Worm (Caenorhabditis elegans): ENCODE measurements around the gene Y55B1BL.2.

The Y55B1BL.2 gene

DNA sequence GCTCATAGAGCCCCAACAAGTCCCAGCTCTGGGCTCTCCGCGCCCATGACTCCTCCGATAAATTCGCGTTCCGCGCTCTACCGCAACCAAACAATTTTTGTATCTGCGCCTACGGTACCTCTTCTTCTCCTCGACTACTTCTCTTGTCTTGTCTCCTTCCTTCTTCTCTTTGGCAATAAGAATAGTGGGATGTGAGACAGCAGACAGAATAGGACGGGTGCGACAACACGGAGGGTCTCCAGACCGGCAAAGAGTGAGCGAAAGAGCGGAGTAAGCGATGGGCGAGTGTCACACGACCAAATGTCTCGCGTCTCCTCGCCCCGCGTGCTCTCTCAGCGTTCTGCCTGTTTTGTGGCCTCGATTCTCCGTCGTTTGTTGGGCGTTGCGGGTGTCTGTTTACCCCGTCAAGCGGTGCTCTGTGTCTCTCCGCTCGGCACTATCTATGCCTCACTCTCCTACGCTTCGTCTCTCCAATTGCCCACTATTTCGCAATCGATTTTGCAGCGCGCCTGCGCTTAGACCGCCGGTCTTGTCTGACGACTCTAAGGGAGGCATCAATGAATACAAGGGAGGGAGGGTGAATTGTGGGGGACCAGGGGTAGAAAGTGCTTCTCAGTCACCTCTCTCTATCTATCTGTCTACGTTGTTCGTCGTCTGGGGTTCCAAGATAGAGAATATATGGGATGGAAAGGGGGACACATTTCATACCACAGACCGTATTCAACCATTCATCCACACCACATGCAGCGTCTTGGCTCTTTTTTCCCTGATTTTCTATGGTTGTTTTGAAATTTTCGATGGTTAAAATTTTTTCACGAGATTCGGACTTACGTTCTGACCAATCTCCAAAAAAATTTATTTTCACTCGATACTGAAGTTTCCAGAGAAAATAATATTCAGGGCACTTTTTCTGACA is 47.8 kb upstream of the Y55B1BL.2 start, which contains the start of gene gei-4 (continued):
- no peak for TF ChIP-seq daf-8 (GFP tag; IDR thresholded peaks at IDR 0.05)
- TF ChIP-seq lsy-2 (tag; optimal IDR thresholded peaks at IDR 0.05), result peak; percentile 17 to 69
- TF ChIP-seq Y48G9A.11 (GFP tag; IDR thresholded peaks at IDR 0.05), result no peak
- peak; percentile 79 for TF ChIP-seq dve-1 (tag; optimal IDR thresholded peaks at IDR 0.05; ENCODE audit: insufficient read depth)
- peak; percentile 66 for TF ChIP-seq jun-1 (tag; optimal IDR thresholded peaks at IDR 0.05)
- TF ChIP-seq php-3 (GFP tag; IDR thresholded peaks at IDR 0.05), result peak; percentile 49; the same call in 1 of the 2 replicates
- peak; percentile 61 for TF ChIP-seq mxl-3 (GFP tag; optimal IDR thresholded peaks at IDR 0.05)
- 0 out of 2 replicates have a peak, but pooled peaks have one; percentile 24 for TF ChIP-seq F44E2.7 (GFP tag; IDR thresholded peaks at IDR 0.05)
- TF ChIP-seq zfp-3 (GFP tag; conservative IDR thresholded peaks at IDR 0.05), result no peak
- TF ChIP-seq F37D6.2 (tag; optimal IDR thresholded peaks at IDR 0.05), result peak; percentile 70
- TF ChIP-seq dpl-1 (GFP tag; optimal IDR thresholded peaks at IDR 0.05), result peak; percentile 53
- no peak for TF ChIP-seq Y75B8A.6 (GFP tag; IDR thresholded peaks at IDR 0.05)
- TF ChIP-seq rbr-2 (tag; optimal IDR thresholded peaks at IDR 0.05), result peak; percentile 91
- no peak for TF ChIP-seq pqm-1 (tag; optimal IDR thresholded peaks at IDR 0.05)
- TF ChIP-seq aly-2 (tag; optimal IDR thresholded peaks at IDR 0.05), result no peak
- TF ChIP-seq madf-9 (GFP tag; conservative IDR thresholded peaks at IDR 0.05), result no peak
- peak; percentile 80 for TF ChIP-seq nhr-102 (tag; optimal IDR thresholded peaks at IDR 0.05)
- TF ChIP-seq lin-29 (GFP tag; IDR thresholded peaks at IDR 0.05), result no peak
- TF ChIP-seq lir-3 (tag; optimal IDR thresholded peaks at IDR 0.05), result no peak
- TF ChIP-seq ztf-7 (tag; optimal IDR thresholded peaks at IDR 0.05), result peak; percentile 18
- TF ChIP-seq attf-4 (tag; optimal IDR thresholded peaks at IDR 0.05), result no peak
- TF ChIP-seq F10B5.3 (tag; optimal IDR thresholded peaks at IDR 0.05), result peak; percentile 58
- TF ChIP-seq daf-12 (tag; optimal IDR thresholded peaks at IDR 0.05), result no peak
- TF ChIP-seq ces-1 (GFP tag; optimal IDR thresholded peaks at IDR 0.05), result no peak
- no peak for TF ChIP-seq madf-5 (GFP tag; IDR thresholded peaks at IDR 0.05)
- TF ChIP-seq daf-16 (GFP tag; optimal IDR thresholded peaks at IDR 0.05), result peak; percentile 55 to 80
- peak; percentile 88 for TF ChIP-seq daf-16 (tag; optimal IDR thresholded peaks at IDR 0.05)
- no peak; the same call in 1 of the 2 replicates for TF ChIP-seq arid-1 (GFP tag; conservative IDR thresholded peaks at IDR 0.05)
- peak; percentile 62 to 86 for TF ChIP-seq mdl-1 (tag; optimal IDR thresholded peaks at IDR 0.05)
- TF ChIP-seq fkh-10 (GFP tag; optimal IDR thresholded peaks at IDR 0.05), result peak; percentile 93
- peak; percentile 92 for TF ChIP-seq ceh-28 (tag; optimal IDR thresholded peaks at IDR 0.05)

DNA sequence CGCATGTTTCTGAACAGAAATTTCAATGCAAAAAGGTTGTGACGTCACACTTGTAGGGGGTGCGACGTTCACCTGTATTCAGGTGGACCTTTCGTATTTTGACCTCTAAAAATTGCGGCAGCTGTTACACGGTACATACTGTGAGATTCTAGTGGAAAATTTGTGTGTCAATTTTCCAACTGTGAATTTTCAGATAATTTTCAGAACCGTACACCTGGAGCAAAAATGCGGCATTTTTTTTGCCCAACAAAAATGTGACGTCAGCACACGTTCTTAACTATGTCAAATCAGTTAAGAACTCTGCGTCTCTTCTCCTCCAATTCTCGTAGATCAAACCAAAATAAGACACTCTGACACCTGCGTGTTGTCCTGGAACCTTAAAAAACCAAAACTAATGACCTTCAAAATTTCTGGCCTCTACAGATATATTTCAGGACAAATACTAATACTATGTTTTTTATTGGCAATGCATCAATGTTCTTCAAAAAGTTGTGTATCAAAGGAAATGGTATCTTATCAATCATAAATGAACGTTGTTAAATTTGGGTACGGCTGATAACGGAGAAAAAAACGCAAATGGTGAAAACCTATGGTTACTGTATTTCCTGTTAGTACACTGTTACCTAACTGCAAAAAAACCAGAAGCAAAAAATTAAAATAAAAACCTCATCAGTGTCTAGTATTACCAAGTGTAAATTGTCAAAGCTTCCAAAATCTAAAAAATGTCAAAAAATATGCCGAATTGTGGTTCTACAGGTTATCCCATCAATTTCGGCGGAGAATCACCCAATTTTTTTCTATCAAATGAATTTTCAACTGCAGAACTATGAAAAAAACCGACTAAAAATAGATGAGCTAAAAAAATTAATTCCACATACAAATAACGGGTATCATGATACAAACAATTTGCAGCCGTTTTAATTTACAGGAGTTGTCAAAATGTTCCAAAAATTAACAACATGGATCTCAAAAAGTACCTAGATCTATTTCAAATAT is 45.4 kb upstream of the Y55B1BL.2 start:
- TF ChIP-seq php-3 (GFP tag; IDR thresholded peaks at IDR 0.05), result peak; percentile 52; the same call in 1 of the 2 replicates
- peak; percentile 54 for TF ChIP-seq dve-1 (tag; optimal IDR thresholded peaks at IDR 0.05; ENCODE audit: insufficient read depth)
- peak; percentile 12 for TF ChIP-seq T20F7.1 (GFP tag; optimal IDR thresholded peaks at IDR 0.05)
- no peak for TF ChIP-seq attf-4 (tag; optimal IDR thresholded peaks at IDR 0.05)
- TF ChIP-seq lin-15B (tag; optimal IDR thresholded peaks at IDR 0.05), result no peak
- 0 out of 2 replicates have a peak, but pooled peaks have one; percentile 14 for TF ChIP-seq snpc-1.2 (GFP tag; IDR thresholded peaks at IDR 0.05)
- TF ChIP-seq ama-1 (optimal IDR thresholded peaks at IDR 0.05), result no peak
- peak in 1 of 2 experiments; percentile 37 for TF ChIP-seq lsy-2 (tag; optimal IDR thresholded peaks at IDR 0.05)
- no peak for TF ChIP-seq dmd-8 (GFP tag; IDR thresholded peaks at IDR 0.05)
- peak; percentile 6; the same call in 1 of the 2 replicates for TF ChIP-seq lin-38 (GFP tag; IDR thresholded peaks at IDR 0.05)
- TF ChIP-seq F44E2.7 (GFP tag; IDR thresholded peaks at IDR 0.05), result no peak
- no peak for TF ChIP-seq nhr-237 (tag; optimal IDR thresholded peaks at IDR 0.05)
- TF ChIP-seq tra-1 (GFP tag; IDR thresholded peaks at IDR 0.05), result no peak
- peak; percentile 18 for TF ChIP-seq duxl-1 (tag; optimal IDR thresholded peaks at IDR 0.05; ENCODE audit: poor library complexity)
- TF ChIP-seq D1046.2 (GFP tag; IDR thresholded peaks at IDR 0.05), result no peak
- TF ChIP-seq nhr-48 (tag; optimal IDR thresholded peaks at IDR 0.05), result peak; percentile 18
- TF ChIP-seq vab-7 (GFP tag; IDR thresholded peaks at IDR 0.05), result no peak
- TF ChIP-seq hlh-30 (tag; optimal IDR thresholded peaks at IDR 0.05; ENCODE audit: insufficient read depth), result peak; percentile 1
- no peak for TF ChIP-seq saeg-2 (GFP tag; IDR thresholded peaks at IDR 0.05)
- no peak for TF ChIP-seq ceh-20 (GFP tag; IDR thresholded peaks at IDR 0.05)

Data from whole organism, L4 larva.